Worm (Caenorhabditis elegans): ENCODE measurements around the gene hsp-75.

DNA sequence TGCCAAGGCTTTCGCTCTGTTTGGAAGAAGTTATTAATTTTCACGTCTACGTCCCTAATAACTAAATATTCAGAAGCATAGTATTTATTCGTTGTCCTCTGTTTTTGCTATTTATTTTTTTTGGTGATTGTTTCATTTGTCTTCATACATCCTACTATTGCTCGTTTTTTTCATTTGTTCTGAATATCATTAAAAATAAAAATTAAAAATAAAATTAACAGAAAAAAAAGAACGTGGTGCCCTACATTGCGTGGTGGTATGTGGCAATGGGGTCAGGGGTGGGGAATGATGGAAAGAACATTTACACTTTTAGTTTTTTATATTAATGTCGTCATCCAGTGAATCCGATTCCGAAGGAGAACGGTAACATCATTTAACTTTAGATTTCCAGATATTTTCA is 14.6 kb upstream of the hsp-75 start, which contains the start of gene ztf-31:
- TF ChIP-seq R02D3.7 (tag; optimal IDR thresholded peaks at IDR 0.05): no peak
- TF ChIP-seq unc-39 (tag; optimal IDR thresholded peaks at IDR 0.05): no peak
- TF ChIP-seq lin-13 (GFP tag; optimal IDR thresholded peaks at IDR 0.05): no peak
- no peak for TF ChIP-seq fos-1 (tag; optimal IDR thresholded peaks at IDR 0.05)
- no peak for TF ChIP-seq skn-1 (tag; optimal IDR thresholded peaks at IDR 0.05)
- no peak for TF ChIP-seq lsy-2 (tag; optimal IDR thresholded peaks at IDR 0.05)
- TF ChIP-seq nhr-6 (tag; optimal IDR thresholded peaks at IDR 0.05): no peak
- TF ChIP-seq lin-11 (tag; optimal IDR thresholded peaks at IDR 0.05): no peak
- no peak for TF ChIP-seq mab-5 (tag; optimal IDR thresholded peaks at IDR 0.05)
- TF ChIP-seq unc-62 (GFP tag; optimal IDR thresholded peaks at IDR 0.05): no peak
- TF ChIP-seq nhr-25 (tag; optimal IDR thresholded peaks at IDR 0.05): no peak
- no peak for TF ChIP-seq elt-3 (tag; optimal IDR thresholded peaks at IDR 0.05)
- TF ChIP-seq C34F6.9 (tag; optimal IDR thresholded peaks at IDR 0.05): no peak
